Worm (Caenorhabditis elegans) whole organism, L4 larva: ENCODE data around the gene ceh-75.

Source experiments
- T20F7.1 ChIP-seq: fragments of 200-800 bp; sonication (Bioruptor generic); optimal IDR thresholded peaks from 2 replicates; lab custom pipeline; 2018; ENCODE audit warnings: mild to moderate bottlenecking, missing genetic modification characterization, missing compliant biosample characterization
- ZK337.2 ChIP-seq: fragments of 200-800 bp; sonication (Bioruptor generic); IDR thresholded peaks from 2 replicates; pipeline ENCODE4 v1.3.6; 2022; ENCODE audit warnings: missing genetic modification reagents, missing genetic modification characterization, missing compliant biosample characterization
- aha-1 ChIP-seq: fragments of 150-350 bp; peaks from one replicate; lab custom pipeline; 2014; ENCODE audit warnings: missing biosample characterization, missing genetic modification characterization
- ama-1 ChIP-seq: fragments of 150-350 bp; optimal IDR thresholded peaks from 2 replicates; lab custom pipeline; 2014; ENCODE audit warnings: inconsistent platforms, mixed read lengths
- attf-4 ChIP-seq: sonication (generic microtip); optimal IDR thresholded peaks from 3 replicates; lab custom pipeline; 2017; ENCODE audit warnings: missing biosample characterization, missing genetic modification characterization
- ceh-82 ChIP-seq: sonication (generic microtip); optimal IDR thresholded peaks from 2 replicates; lab custom pipeline; 2017; ENCODE audit warnings: missing biosample characterization, missing genetic modification characterization
- cey-2 ChIP-seq: sonication (generic microtip); optimal IDR thresholded peaks from 3 replicates; lab custom pipeline; 2017; ENCODE audit warnings: missing genetic modification characterization, mild to moderate bottlenecking, missing compliant biosample characterization, antibody characterized with exemption, borderline replicate concordance; ENCODE audit not compliant: insufficient read depth
- daf-16 ChIP-seq, 3 experiments: sonication (generic microtip); optimal IDR thresholded peaks; 2 replicates each; lab custom pipeline; 2016 to 2017; ENCODE audit warnings: missing genetic modification characterization in 3 of 3, missing genetic modification reagents in 3 of 3, mild to moderate bottlenecking in 2 of 3, missing compliant biosample characterization in 2 of 3, missing biosample characterization in 1 of 3, moderate library complexity in 1 of 3
- daf-19 ChIP-seq: fragments of 200-800 bp; sonication (Bioruptor generic); conservative IDR thresholded peaks from 2 replicates; pipeline ENCODE4 v1.3.6; 2022; ENCODE audit warnings: missing genetic modification characterization, missing compliant biosample characterization
- dmd-6 ChIP-seq: fragments of 200-800 bp; sonication (Bioruptor generic); IDR thresholded peaks from 2 replicates; pipeline ENCODE4 v1.3.6; 2022; ENCODE audit warnings: missing genetic modification reagents, missing genetic modification characterization, missing compliant biosample characterization
- dmd-8 ChIP-seq: fragments of 200-800 bp; sonication (Bioruptor generic); IDR thresholded peaks from 2 replicates; pipeline ENCODE4 v1.3.6; 2022; ENCODE audit warnings: missing genetic modification characterization, missing compliant biosample characterization
- dve-1 ChIP-seq: sonication (generic microtip); optimal IDR thresholded peaks from 2 replicates; lab custom pipeline; 2017; ENCODE audit warnings: antibody characterized with exemption, mild to moderate bottlenecking, missing genetic modification characterization, missing compliant biosample characterization; ENCODE audit not compliant: insufficient read depth
- fkh-10 ChIP-seq: fragments of 150-350 bp; optimal IDR thresholded peaks from 2 replicates; lab custom pipeline; 2014; ENCODE audit warnings: missing biosample characterization, missing genetic modification reagents, missing genetic modification characterization
- hif-1 ChIP-seq, 2 experiments: sonication (generic microtip); optimal IDR thresholded peaks; 2 replicates each; lab custom pipeline; 2016 to 2017; ENCODE audit warnings: missing compliant biosample characterization in 2 of 2, missing genetic modification characterization in 2 of 2, missing genetic modification reagents in 2 of 2, missing genotype in 2 of 2, mild to moderate bottlenecking in 1 of 2
- hlh-11 ChIP-seq: fragments of 200-800 bp; sonication (Bioruptor generic); optimal IDR thresholded peaks from 2 replicates; lab custom pipeline; 2018; ENCODE audit warnings: mild to moderate bottlenecking, missing genetic modification characterization, missing compliant biosample characterization
- hlh-30 ChIP-seq: sonication (generic microtip); optimal IDR thresholded peaks from 2 replicates; lab custom pipeline; 2017; ENCODE audit warnings: antibody characterized with exemption, mild to moderate bottlenecking, missing genetic modification characterization, missing compliant biosample characterization; ENCODE audit not compliant: insufficient read depth
- lim-7 ChIP-seq: fragments of 200-800 bp; sonication (Bioruptor generic); IDR thresholded peaks from 2 replicates; pipeline ENCODE4 v1.3.6; 2022; ENCODE audit warnings: missing genetic modification characterization, missing compliant biosample characterization
- lin-13 ChIP-seq: fragments of 150-350 bp; optimal IDR thresholded peaks from 2 replicates; lab custom pipeline; 2014; ENCODE audit warnings: missing biosample characterization, missing genetic modification reagents, missing genetic modification characterization
- mdl-1 ChIP-seq, 2 experiments: fragments of 150-350 bp in 1 of 2; sonication (generic microtip) in 1 of 2; optimal IDR thresholded peaks; 2 replicates each; lab custom pipeline; 2014 to 2017; ENCODE audit warnings: missing biosample characterization in 2 of 2, missing genetic modification characterization in 2 of 2
- mdt-29 ChIP-seq: fragments of 200-800 bp; sonication (Bioruptor generic); IDR thresholded peaks from 2 replicates; pipeline ENCODE4 v1.3.6; 2022; ENCODE audit warnings: missing genetic modification reagents, missing genetic modification characterization, missing compliant biosample characterization
- mep-1 ChIP-seq: fragments of 150-350 bp; sonication (generic microtip); optimal IDR thresholded peaks from 3 replicates; lab custom pipeline; 2014; ENCODE audit warnings: missing biosample characterization, missing genetic modification characterization
- mxl-2 ChIP-seq: fragments of 200-800 bp; sonication (Bioruptor generic); conservative IDR thresholded peaks from 2 replicates; pipeline ENCODE4 v1.3.6; 2022; ENCODE audit warnings: missing genetic modification reagents, missing genetic modification characterization, missing compliant biosample characterization
- nhr-11 ChIP-seq: fragments of 150-350 bp; optimal IDR thresholded peaks from 2 replicates; lab custom pipeline; 2014; ENCODE audit warnings: missing biosample characterization, missing genetic modification characterization
- nhr-25 ChIP-seq: sonication (generic microtip); optimal IDR thresholded peaks from 2 replicates; lab custom pipeline; 2017; ENCODE audit warnings: missing genetic modification characterization, mild to moderate bottlenecking, missing compliant biosample characterization, antibody characterized with exemption, moderate library complexity, borderline replicate concordance; ENCODE audit not compliant: insufficient read depth
- nhr-28 ChIP-seq: fragments of 150-350 bp; optimal IDR thresholded peaks from 2 replicates; lab custom pipeline; 2014; ENCODE audit warnings: missing biosample characterization, missing genetic modification characterization
- nhr-42 ChIP-seq: fragments of 200-800 bp; sonication (Bioruptor generic); IDR thresholded peaks from 2 replicates; pipeline ENCODE4 v1.3.6; 2022; ENCODE audit warnings: missing genetic modification characterization, missing compliant biosample characterization
- nhr-77 ChIP-seq: fragments of 150-350 bp; optimal IDR thresholded peaks from 2 replicates; lab custom pipeline; 2014; ENCODE audit warnings: missing biosample characterization, missing genetic modification characterization
- php-3 ChIP-seq: fragments of 200-800 bp; sonication (Bioruptor generic); IDR thresholded peaks from 2 replicates; pipeline ENCODE4 v1.3.6; 2022; ENCODE audit warnings: missing genetic modification reagents, missing genetic modification characterization, missing compliant biosample characterization
- pqm-1 ChIP-seq: sonication (generic microtip); optimal IDR thresholded peaks from 2 replicates; lab custom pipeline; 2017; ENCODE audit warnings: missing biosample characterization, missing genetic modification characterization
- saeg-2 ChIP-seq: fragments of 200-800 bp; sonication (Bioruptor generic); IDR thresholded peaks from 2 replicates; pipeline ENCODE4 v1.3.6; 2022; ENCODE audit warnings: missing genetic modification reagents, missing genetic modification characterization, missing compliant biosample characterization
- set-16 ChIP-seq: fragments of 200-800 bp; sonication (Bioruptor generic); IDR thresholded peaks from 2 replicates; pipeline ENCODE4 v1.3.6; 2022; ENCODE audit warnings: missing genetic modification reagents, missing genetic modification characterization, missing compliant biosample characterization
- snpc-1.2 ChIP-seq: fragments of 200-800 bp; sonication (Bioruptor generic); IDR thresholded peaks from 2 replicates; pipeline ENCODE4 v1.3.6; 2022; ENCODE audit warnings: missing genetic modification reagents, missing genetic modification characterization, missing compliant biosample characterization
- spr-1 ChIP-seq: sonication (generic microtip); optimal IDR thresholded peaks from 2 replicates; lab custom pipeline; 2016; ENCODE audit warnings: mild to moderate bottlenecking, missing genetic modification characterization, missing compliant biosample characterization
- spr-3 ChIP-seq: fragments of 200-800 bp; sonication (Bioruptor generic); optimal IDR thresholded peaks from 2 replicates; lab custom pipeline; 2018; ENCODE audit warnings: mild to moderate bottlenecking, missing genetic modification characterization, missing compliant biosample characterization
- unc-39 ChIP-seq: sonication (generic microtip); optimal IDR thresholded peaks from 2 replicates; lab custom pipeline; 2017; ENCODE audit warnings: missing biosample characterization, missing genetic modification characterization
- unc-62 ChIP-seq, 3 experiments: fragments of 150-350 bp in 1 of 3; sonication (generic microtip); optimal IDR thresholded peaks in 2 of 3; peaks in 1 of 3; 1 replicate in 1 of 3; 2 replicates in 2 of 3; lab custom pipeline; 2014 to 2017; ENCODE audit warnings: missing biosample characterization in 3 of 3, missing genetic modification characterization in 3 of 3, missing genetic modification reagents in 3 of 3, missing genotype in 1 of 3
- vab-7 ChIP-seq: fragments of 200-800 bp; sonication (Bioruptor generic); IDR thresholded peaks from 2 replicates; pipeline ENCODE4 v1.3.6; 2022; ENCODE audit warnings: missing genetic modification reagents, missing genetic modification characterization, missing compliant biosample characterization
- zfp-2 ChIP-seq: sonication (generic microtip); optimal IDR thresholded peaks from 2 replicates; lab custom pipeline; 2016; ENCODE audit warnings: mild to moderate bottlenecking, missing genetic modification characterization, missing compliant biosample characterization

The ceh-75 gene

ce11 chrV:9885918-9886488 lies 35.1 kb upstream of the ceh-75 start, which contains the start of gene clp-9:
Gene clp-9, minus strand, starts transcription at chrV:9885968.
- TF ChIP-seq mdl-1 (tag; optimal IDR thresholded peaks at IDR 0.05; lab: Kevin White, UChicago) (no peak), mdt-29 (GFP tag; lab: Robert Waterston, UW) (no peak), unc-62 (GFP tag; optimal IDR thresholded peaks at IDR 0.05 in 1 of 2; lab: Kevin White, UChicago) (peak in 1 of 2 experiments; percentile 92), unc-62 (tag; optimal IDR thresholded peaks at IDR 0.05; lab: Kevin White, UChicago) (no peak), mep-1 (tag; lab: Kevin White, UChicago) (no peak)

ce11 chrV:9889629-9890028 lies 31.5 kb upstream of the ceh-75 start, which contains the start of gene fshr-1:
Gene fshr-1, plus strand, starts transcription at chrV:9889837.
- no peak for TF ChIP-seq nhr-25 (tag; lab: Kevin White, UChicago)
- TF ChIP-seq nhr-77 (tag; lab: Kevin White, UChicago), result peak; percentile 21
- no peak for TF ChIP-seq spr-1 (tag; lab: Kevin White, UChicago)
- TF ChIP-seq lim-7, result no peak
- no peak for TF ChIP-seq ama-1 (lab: Kevin White, UChicago)
- TF ChIP-seq aha-1 (tag; lab: Kevin White, UChicago), result peak; percentile 27
- TF ChIP-seq nhr-11 (tag; lab: Kevin White, UChicago), result no peak
- TF ChIP-seq set-16, result no peak
- TF ChIP-seq php-3, result 0 out of 2 replicates have a peak, but pooled peaks have one; percentile 37
- TF ChIP-seq unc-39, result no peak
- peak; percentile 27 for TF ChIP-seq dmd-6 (GFP tag; lab: Robert Waterston, UW)
- no peak for TF ChIP-seq daf-16 (GFP tag; optimal IDR thresholded peaks at IDR 0.05; lab: Kevin White, UChicago)
- TF ChIP-seq daf-16 (tag; optimal IDR thresholded peaks at IDR 0.05; lab: Kevin White, UChicago), result peak; percentile 98
- TF ChIP-seq saeg-2 (GFP tag; lab: Robert Waterston, UW), result no peak
- no peak for TF ChIP-seq attf-4
- TF ChIP-seq hlh-11 (tag; lab: Kevin White, UChicago), result peak; percentile 67
- TF ChIP-seq dve-1 (tag; lab: Kevin White, UChicago), result peak; percentile 76
- peak; percentile 53 for TF ChIP-seq nhr-28 (tag; lab: Kevin White, UChicago)
- peak in 1 of 2 experiments; percentile 30 for TF ChIP-seq hif-1 (tag; optimal IDR thresholded peaks at IDR 0.05; lab: Kevin White, UChicago)
- TF ChIP-seq hlh-30, result peak; percentile 54
- TF ChIP-seq daf-19 (GFP tag; lab: Robert Waterston, UW), result no peak
- TF ChIP-seq pqm-1, result peak; percentile 35
- TF ChIP-seq ceh-82 (tag; lab: Kevin White, UChicago), result no peak

ce11 chrV:9899278-9899677 lies 21.9 kb upstream of the ceh-75 start, which contains the start of gene egl-47:
Gene egl-47, plus strand, starts transcription at chrV:9899578.
- no peak for TF ChIP-seq aha-1 (tag; lab: Kevin White, UChicago)
- no peak for TF ChIP-seq T20F7.1 (GFP tag; lab: Kevin White, UChicago)
- no peak for TF ChIP-seq unc-62 (GFP tag; optimal IDR thresholded peaks at IDR 0.05 in 1 of 2; lab: Kevin White, UChicago)
- TF ChIP-seq unc-62 (tag; optimal IDR thresholded peaks at IDR 0.05; lab: Kevin White, UChicago), result no peak
- no peak for TF ChIP-seq vab-7
- TF ChIP-seq mxl-2 (GFP tag; lab: Robert Waterston, UW), result no peak
- TF ChIP-seq snpc-1.2 (GFP tag; lab: Robert Waterston, UW), result no peak
- no peak for TF ChIP-seq dve-1 (tag; lab: Kevin White, UChicago)
- TF ChIP-seq nhr-42 (GFP tag; lab: Robert Waterston, UW), result no peak
- TF ChIP-seq hif-1 (tag; optimal IDR thresholded peaks at IDR 0.05; lab: Kevin White, UChicago), result no peak
- no peak for TF ChIP-seq zfp-2 (tag; lab: Kevin White, UChicago)
- TF ChIP-seq fkh-10 (GFP tag; lab: Kevin White, UChicago), result no peak
- no peak for TF ChIP-seq cey-2 (tag; lab: Kevin White, UChicago)
- no peak for TF ChIP-seq mep-1 (tag; lab: Kevin White, UChicago)
- TF ChIP-seq dmd-8 (GFP tag; lab: Robert Waterston, UW), result no peak
- no peak for TF ChIP-seq spr-3 (GFP tag; lab: Kevin White, UChicago)
- no peak for TF ChIP-seq ZK337.2 (GFP tag; lab: Robert Waterston, UW)
- TF ChIP-seq lin-13 (GFP tag; lab: Kevin White, UChicago), result no peak
